Worm (Caenorhabditis elegans) whole organism, L4 larva: ENCODE results near the gene mib-1.

ENCODE experiments used
- T26A8.4 ChIP-seq: fragments of 200-800 bp; sonication (Bioruptor generic); IDR thresholded peaks from 2 replicates; pipeline ENCODE4 v1.3.6; 2022; ENCODE audit warnings: missing genetic modification characterization, missing compliant biosample characterization
- ZK546.5 ChIP-seq, 2 experiments: sonication (generic microtip); optimal IDR thresholded peaks; 2 replicates each; lab custom pipeline; 2017; ENCODE audit warnings: missing biosample characterization in 2 of 2, missing genetic modification characterization in 2 of 2
- ama-1 ChIP-seq: fragments of 150-350 bp; optimal IDR thresholded peaks from 2 replicates; lab custom pipeline; 2014; ENCODE audit warnings: inconsistent platforms, mixed read lengths
- lsy-2 ChIP-seq, 2 experiments: fragments of 150-350 bp in 1 of 2; sonication (generic microtip) in 1 of 2; optimal IDR thresholded peaks; 2 replicates each; lab custom pipeline; 2014 to 2017; ENCODE audit warnings: missing biosample characterization in 2 of 2, missing genetic modification characterization in 2 of 2
- nhr-237 ChIP-seq: sonication (generic microtip); optimal IDR thresholded peaks from 2 replicates; lab custom pipeline; 2017; ENCODE audit warnings: missing biosample characterization, missing genetic modification characterization
- nhr-42 ChIP-seq: fragments of 200-800 bp; sonication (Bioruptor generic); IDR thresholded peaks from 2 replicates; pipeline ENCODE4 v1.3.6; 2022; ENCODE audit warnings: missing genetic modification characterization, missing compliant biosample characterization
- unc-39 ChIP-seq: sonication (generic microtip); optimal IDR thresholded peaks from 2 replicates; lab custom pipeline; 2017; ENCODE audit warnings: missing biosample characterization, missing genetic modification characterization
- unc-62 ChIP-seq, 3 experiments: fragments of 150-350 bp in 1 of 3; sonication (generic microtip); optimal IDR thresholded peaks in 2 of 3; peaks in 1 of 3; 1 replicate in 1 of 3; 2 replicates in 2 of 3; lab custom pipeline; 2014 to 2017; ENCODE audit warnings: missing biosample characterization in 3 of 3, missing genetic modification characterization in 3 of 3, missing genetic modification reagents in 3 of 3, missing genotype in 1 of 3

DNA sequence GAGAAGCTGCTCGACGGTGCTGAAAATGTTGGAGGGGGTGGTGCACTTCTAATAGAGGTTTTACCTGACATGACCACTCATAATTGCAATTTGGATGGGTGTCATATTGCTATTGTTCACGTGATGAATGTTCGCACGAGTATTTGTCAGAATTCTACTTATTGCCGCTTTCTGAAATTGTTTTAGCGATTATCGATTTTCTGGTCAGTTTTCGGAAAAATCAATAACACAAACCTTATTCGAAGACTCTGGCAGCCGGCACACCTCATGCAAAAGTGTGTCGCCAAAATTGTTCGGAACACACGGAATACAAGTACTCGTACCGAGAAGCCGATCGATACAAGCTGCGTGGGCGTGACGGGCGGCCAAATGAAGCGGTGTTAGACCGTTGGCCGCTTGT, 2.2 kb downstream of the mib-1 start:
- TF ChIP-seq nhr-237 (tag; lab: Kevin White, UChicago): no peak
- no peak for TF ChIP-seq T26A8.4 (GFP tag; lab: Robert Waterston, UW)
- TF ChIP-seq lsy-2 (tag; optimal IDR thresholded peaks at IDR 0.05; lab: Kevin White, UChicago): no peak
- no peak for TF ChIP-seq unc-62 (GFP tag; optimal IDR thresholded peaks at IDR 0.05 in 1 of 2; lab: Kevin White, UChicago)
- TF ChIP-seq unc-62 (tag; optimal IDR thresholded peaks at IDR 0.05; lab: Kevin White, UChicago): no peak
- no peak for TF ChIP-seq nhr-42
- TF ChIP-seq unc-39 (tag; lab: Kevin White, UChicago): no peak
- TF ChIP-seq ZK546.5 (tag; optimal IDR thresholded peaks at IDR 0.05; lab: Kevin White, UChicago): no peak
- TF ChIP-seq ama-1: no peak
